Fruit fly (Drosophila melanogaster) whole organism, prepupa: Measurements from ENCODE around the gene CG16852.

Experiments
- CG11762 ChIP-seq: fragments of 200-800 bp; sonication (Bioruptor generic); optimal IDR thresholded peaks from 3 replicates; lab custom pipeline; 2016; ENCODE audit warnings: missing biosample characterization, missing genetic modification characterization; ENCODE audit not compliant: insufficient read depth
- CG11902 ChIP-seq: fragments of 200-800 bp; sonication (Bioruptor generic); optimal IDR thresholded peaks from 3 replicates; lab custom pipeline; 2016; ENCODE audit warnings: missing biosample characterization, missing genetic modification characterization
- CG15336 ChIP-seq: fragments of 200-800 bp; sonication (Bioruptor generic); IDR thresholded peaks from 2 replicates; pipeline ENCODE4 v1.3.6; 2022; ENCODE audit warnings: missing biosample characterization, missing genetic modification characterization
- CG31627 ChIP-seq: fragments of 200-800 bp; sonication (Bioruptor generic); optimal IDR thresholded peaks from 3 replicates; lab custom pipeline; 2016; ENCODE audit warnings: missing biosample characterization, missing genetic modification characterization
- CG34406 ChIP-seq: fragments of 200-800 bp; sonication (Bioruptor generic); optimal IDR thresholded peaks from 3 replicates; lab custom pipeline; 2016; ENCODE audit warnings: missing biosample characterization, missing genetic modification characterization
- CG4318 ChIP-seq: fragments of 200-800 bp; sonication (Bioruptor generic); optimal IDR thresholded peaks from 3 replicates; lab custom pipeline; 2017; ENCODE audit warnings: missing biosample characterization, mild to moderate bottlenecking, missing genetic modification characterization
- CG6163 ChIP-seq: fragments of 200-800 bp; sonication (Bioruptor generic); IDR thresholded peaks from 3 replicates; pipeline ENCODE4 v1.3.6; 2022; ENCODE audit warnings: missing biosample characterization, missing genetic modification characterization
- CG6792 ChIP-seq: fragments of 200-800 bp; sonication (Bioruptor generic); optimal IDR thresholded peaks from 3 replicates; lab custom pipeline; 2016; ENCODE audit warnings: missing biosample characterization, missing genetic modification characterization
- CG8119 ChIP-seq: fragments of 200-800 bp; sonication (Bioruptor generic); IDR thresholded peaks from 3 replicates; pipeline ENCODE4 v1.3.6; 2022; ENCODE audit warnings: missing biosample characterization, missing genetic modification characterization
- CG8319 ChIP-seq: fragments of 200-800 bp; sonication (Bioruptor generic); optimal IDR thresholded peaks from 3 replicates; lab custom pipeline; 2016; ENCODE audit warnings: missing biosample characterization, missing genetic modification characterization
- CG9139 ChIP-seq: fragments of 200-800 bp; sonication (Bioruptor generic); optimal IDR thresholded peaks from 3 replicates; lab custom pipeline; 2017; ENCODE audit warnings: missing biosample characterization, mild to moderate bottlenecking, missing genetic modification characterization
- Eip78C ChIP-seq: fragments of 200-800 bp; sonication (Bioruptor generic); peaks from one replicate; lab custom pipeline; 2016; ENCODE audit warnings: missing biosample characterization, missing genetic modification characterization
- Ets21C ChIP-seq: fragments of 200-800 bp; sonication (Bioruptor generic); optimal IDR thresholded peaks from 3 replicates; lab custom pipeline; 2016; ENCODE audit warnings: missing biosample characterization, missing genetic modification characterization
- Lpt ChIP-seq: fragments of 200-800 bp; sonication (Bioruptor generic); optimal IDR thresholded peaks from 3 replicates; lab custom pipeline; 2016; ENCODE audit warnings: missing biosample characterization, missing genetic modification characterization
- Met ChIP-seq: fragments of 200-800 bp; sonication (Bioruptor generic); optimal IDR thresholded peaks from 3 replicates; lab custom pipeline; 2016; ENCODE audit warnings: missing biosample characterization, missing genetic modification characterization
- Smox ChIP-seq: fragments of 200-800 bp; sonication (Bioruptor generic); optimal IDR thresholded peaks from 3 replicates; lab custom pipeline; 2016; ENCODE audit warnings: missing biosample characterization, missing genetic modification characterization
- Sox14 ChIP-seq: fragments of 200-800 bp; sonication (Bioruptor generic); optimal IDR thresholded peaks from 3 replicates; lab custom pipeline; 2016; ENCODE audit warnings: missing biosample characterization, missing genetic modification characterization
- achi ChIP-seq: fragments of 200-800 bp; sonication (Bioruptor generic); optimal IDR thresholded peaks from 3 replicates; lab custom pipeline; 2016; ENCODE audit warnings: missing biosample characterization, missing genetic modification characterization
- acj6 ChIP-seq: fragments of 200-800 bp; sonication (Bioruptor generic); optimal IDR thresholded peaks from 3 replicates; lab custom pipeline; 2016; ENCODE audit warnings: missing biosample characterization, missing genetic modification characterization
- dac ChIP-seq: fragments of 200-800 bp; sonication (Bioruptor generic); optimal IDR thresholded peaks from 2 replicates; lab custom pipeline; 2017; ENCODE audit warnings: missing biosample characterization, mild to moderate bottlenecking, missing genetic modification characterization
- fkh ChIP-seq: fragments of 200-800 bp; sonication (Bioruptor generic); optimal IDR thresholded peaks from 3 replicates; lab custom pipeline; 2017; ENCODE audit warnings: missing biosample characterization, mild to moderate bottlenecking, missing genetic modification characterization, moderate library complexity
- salr ChIP-seq, 2 experiments: fragments of 200-800 bp; sonication (Bioruptor generic); optimal IDR thresholded peaks; 3 replicates each; lab custom pipeline; 2016 to 2018; ENCODE audit warnings: missing biosample characterization in 2 of 2, missing genetic modification characterization in 2 of 2, mild to moderate bottlenecking in 1 of 2
- spab ChIP-seq: fragments of 200-800 bp; sonication (Bioruptor generic); optimal IDR thresholded peaks from 2 replicates; lab custom pipeline; 2017; ENCODE audit warnings: missing biosample characterization, mild to moderate bottlenecking, missing genetic modification characterization, missing genetic modification reagents
- ss ChIP-seq, 2 experiments: fragments of 200-800 bp; sonication (Bioruptor generic); optimal IDR thresholded peaks; 2 replicates in 1 of 2; 3 replicates in 1 of 2; lab custom pipeline; 2017 to 2018; ENCODE audit warnings: mild to moderate bottlenecking in 2 of 2, missing biosample characterization in 2 of 2, missing genetic modification characterization in 2 of 2, moderate library complexity in 1 of 2
- svp ChIP-seq: fragments of 200-800 bp; sonication (Bioruptor generic); peaks from one replicate; lab custom pipeline; 2016; ENCODE audit warnings: missing biosample characterization, missing genetic modification characterization
- vri ChIP-seq: fragments of 200-800 bp; sonication (Bioruptor generic); optimal IDR thresholded peaks from 3 replicates; lab custom pipeline; 2016; ENCODE audit warnings: missing biosample characterization, mild to moderate bottlenecking, missing genetic modification characterization

Gene CG16852

DNA sequence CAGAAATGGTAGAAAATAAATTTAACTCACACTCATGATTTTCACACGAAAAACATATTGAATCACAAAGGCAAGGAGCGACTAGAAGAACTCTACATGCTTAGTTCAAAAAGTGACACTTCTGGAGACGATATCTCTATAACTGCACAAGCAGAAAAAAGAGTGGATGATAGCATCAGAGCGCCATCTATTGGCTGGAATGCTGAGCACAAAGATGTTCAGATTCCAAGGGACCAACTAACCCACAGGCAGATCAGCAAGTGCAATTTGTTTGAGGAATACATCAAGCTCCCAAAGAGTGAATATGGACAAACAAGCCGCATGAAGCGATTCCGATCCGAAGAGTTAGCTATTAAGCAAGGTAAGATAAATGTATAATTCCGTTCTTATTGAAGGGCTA lies at the start of gene CG16852:
Gene CG16852, plus strand, starts transcription at position 48 of the 400 bp plus-strand sequence.
- TF ChIP-seq CG15336 (no peak), spab (GFP tag; lab: Kevin White, UChicago) (no peak), dac (GFP tag; lab: Kevin White, UChicago) (no peak), CG34406 (GFP tag; lab: Kevin White, UChicago) (no peak), achi (GFP tag; lab: Kevin White, UChicago) (no peak), CG9139 (GFP tag; lab: Kevin White, UChicago) (no peak), ss (GFP tag; optimal IDR thresholded peaks at IDR 0.05; lab: Kevin White, UChicago) (no peak), CG6163 (no peak)
- TF ChIP-seq, all 60 proteins: peak for 0

dm6 chr2L:13497915-13498314 lies 42.6 kb upstream of the CG16852 start:
- TF ChIP-seq Lpt (GFP tag; lab: Kevin White, UChicago) (no peak), Ets21C (GFP tag; lab: Kevin White, UChicago) (no peak), salr (GFP tag; optimal IDR thresholded peaks at IDR 0.05; lab: Kevin White, UChicago) (no peak), acj6 (GFP tag; lab: Kevin White, UChicago) (no peak), Smox (GFP tag; lab: Kevin White, UChicago) (no peak), CG11902 (GFP tag; lab: Kevin White, UChicago) (no peak), fkh (GFP tag; lab: Kevin White, UChicago) (no peak)
- TF ChIP-seq, all 60 proteins: peak for 0

DNA sequence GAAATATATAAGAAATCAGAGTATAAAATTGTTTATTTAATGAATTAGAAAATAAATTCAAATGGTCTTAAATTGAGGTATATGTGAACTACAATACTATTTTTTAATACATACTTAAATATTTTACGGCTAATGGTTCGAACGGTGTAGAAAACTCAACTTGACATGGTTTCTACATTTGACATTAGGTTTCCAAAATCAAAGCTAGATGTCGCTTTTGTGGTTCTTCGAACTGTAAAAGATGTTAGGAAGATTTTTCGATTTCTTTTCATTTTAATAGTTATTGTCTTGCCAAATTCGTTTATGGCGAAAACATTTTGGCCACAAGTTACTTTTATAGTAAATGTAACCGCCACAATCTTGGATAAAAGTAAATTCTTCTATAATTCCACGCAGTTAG lies 40.1 kb upstream of the CG16852 start:
- TF ChIP-seq CG11762 (GFP tag; lab: Kevin White, UChicago) (no peak), CG8319 (no peak), Met (GFP tag; lab: Kevin White, UChicago) (no peak), Ets21C (GFP tag; lab: Kevin White, UChicago) (no peak), CG31627 (GFP tag; lab: Kevin White, UChicago) (no peak), svp (GFP tag; lab: Kevin White, UChicago) (peak; percentile 52)
- TF ChIP-seq, all 60 proteins: peak for 1

dm6 chr2L:13509533-13510240 lies 30.9 kb upstream of the CG16852 start:
- TF ChIP-seq CG8119 (GFP tag; lab: Robert Waterston, UW) (0 out of 3 replicates have a peak, but pooled peaks have one; percentile 13), Sox14 (GFP tag; lab: Kevin White, UChicago) (no peak), CG6792 (GFP tag; lab: Kevin White, UChicago) (no peak), vri (GFP tag; lab: Kevin White, UChicago) (peak; percentile 60)

- TF ChIP-seq Eip78C (GFP tag; lab: Kevin White, UChicago) (peak; percentile 29), vri (GFP tag; lab: Kevin White, UChicago) (peak; percentile 38), Met (GFP tag; lab: Kevin White, UChicago) (no peak), Lpt (GFP tag; lab: Kevin White, UChicago) (peak; percentile 19), CG4318 (GFP tag; lab: Kevin White, UChicago) (no peak), fkh (GFP tag; lab: Kevin White, UChicago) (peak; percentile 4)
These were observed 29.4 kb upstream of the CG16852 start for dm6 chr2L:13510870-13511867.
